Worm (Caenorhabditis elegans): ENCODE results near the gene C18H7.11.

The C18H7.11 gene

ce11 chrIV:596292-596952, at the start of gene C18H7.11, which contains the start of gene C18H7.7:
Gene C18H7.11 (plus strand): TSS chrIV:596902.
Gene C18H7.7 (minus strand): TSS chrIV:596392.
- no peak for TF ChIP-seq nhr-84 (tag; optimal IDR thresholded peaks at IDR 0.05)

DNA sequence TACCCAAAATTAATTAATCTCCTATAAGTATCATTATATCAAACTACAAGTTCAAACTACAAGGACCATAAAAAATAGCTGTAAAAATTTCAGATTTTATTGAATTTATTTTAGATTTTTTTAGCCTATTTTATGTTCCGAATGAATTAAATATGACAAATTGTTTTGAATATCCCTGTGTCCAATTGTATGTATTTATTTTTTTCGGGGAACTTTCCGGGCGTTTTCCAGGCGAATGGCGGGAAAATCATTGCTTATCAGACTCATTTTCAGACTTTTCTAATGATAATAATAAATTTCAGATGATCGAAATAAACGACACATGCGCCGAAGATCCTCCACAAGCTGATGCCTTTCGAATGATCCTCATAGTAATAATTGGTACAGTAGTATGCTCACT, 48.7 kb upstream of the C18H7.11 start, which contains the start of gene F56A11.4:
TSS of gene F56A11.4 (plus strand) at position 301 of the 400 bp plus-strand sequence.
- TF ChIP-seq unc-130 (tag; optimal IDR thresholded peaks at IDR 0.05) (no peak), ztf-4 (tag; optimal IDR thresholded peaks at IDR 0.05) (no peak), pag-3 (tag; optimal IDR thresholded peaks at IDR 0.05; ENCODE audit: borderline replicate concordance, insufficient read depth) (no peak), efl-3 (GFP tag; optimal IDR thresholded peaks at IDR 0.05) (no peak), ets-5 (GFP tag; IDR thresholded peaks at IDR 0.05) (no peak), nhr-84 (tag; optimal IDR thresholded peaks at IDR 0.05) (no peak), egl-13 (tag; optimal IDR thresholded peaks at IDR 0.05) (no peak), F16B12.6 (tag; optimal IDR thresholded peaks at IDR 0.05) (no peak), ama-1 (optimal IDR thresholded peaks at IDR 0.05) (no peak), lin-39 (tag; optimal IDR thresholded peaks at IDR 0.05) (no peak), nhr-77 (tag; optimal IDR thresholded peaks at IDR 0.05) (no peak)

DNA sequence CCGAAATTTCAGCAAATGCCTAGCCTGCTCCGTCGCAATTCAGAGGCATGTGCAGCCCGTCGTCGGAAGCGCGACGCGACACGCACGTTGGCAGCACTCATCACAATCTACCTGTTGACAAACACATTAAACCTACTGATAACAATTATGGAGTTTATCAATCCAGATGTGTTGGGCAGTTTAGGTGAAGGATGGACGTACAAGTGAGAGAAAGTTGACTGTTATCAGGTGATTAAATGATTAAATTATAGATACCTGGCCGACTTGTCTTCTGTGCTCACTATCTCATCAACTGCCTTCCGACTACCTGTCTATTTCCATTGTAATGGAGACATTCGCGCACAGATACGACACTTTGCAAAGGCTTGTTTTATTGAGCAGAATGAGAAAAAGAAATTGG, 44.8 kb upstream of the C18H7.11 start:
- TF ChIP-seq ama-1 (optimal IDR thresholded peaks at IDR 0.05) (no peak), elt-2 (tag; optimal IDR thresholded peaks at IDR 0.05) (peak; percentile 88)

DNA sequence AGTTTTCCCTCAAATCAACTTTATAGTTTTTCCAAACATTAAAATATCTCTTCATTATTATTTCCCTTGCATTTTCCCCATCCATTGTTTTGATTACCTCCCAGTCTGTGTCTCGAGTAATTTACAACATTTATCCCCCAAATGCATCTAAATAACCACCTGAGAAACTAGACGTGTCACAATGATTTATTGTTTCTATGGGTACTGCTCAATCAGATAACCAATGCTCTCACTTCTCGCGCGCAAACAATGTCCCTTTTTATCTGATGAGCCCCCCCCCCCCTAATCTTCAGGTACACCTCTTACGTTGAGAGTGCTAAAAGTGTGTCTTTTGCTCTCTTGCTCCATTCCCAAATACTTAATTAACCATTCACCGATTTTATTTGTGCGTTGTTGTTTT, 42.7 kb upstream of the C18H7.11 start:
- no peak for TF ChIP-seq fos-1 (tag; optimal IDR thresholded peaks at IDR 0.05)
- TF ChIP-seq dsc-1 (tag; optimal IDR thresholded peaks at IDR 0.05): no peak
- TF ChIP-seq elt-2 (tag; optimal IDR thresholded peaks at IDR 0.05): no peak
- no peak for TF ChIP-seq sptf-1 (tag; optimal IDR thresholded peaks at IDR 0.05)
- TF ChIP-seq pag-3 (tag; optimal IDR thresholded peaks at IDR 0.05; ENCODE audit: borderline replicate concordance, insufficient read depth): no peak

DNA sequence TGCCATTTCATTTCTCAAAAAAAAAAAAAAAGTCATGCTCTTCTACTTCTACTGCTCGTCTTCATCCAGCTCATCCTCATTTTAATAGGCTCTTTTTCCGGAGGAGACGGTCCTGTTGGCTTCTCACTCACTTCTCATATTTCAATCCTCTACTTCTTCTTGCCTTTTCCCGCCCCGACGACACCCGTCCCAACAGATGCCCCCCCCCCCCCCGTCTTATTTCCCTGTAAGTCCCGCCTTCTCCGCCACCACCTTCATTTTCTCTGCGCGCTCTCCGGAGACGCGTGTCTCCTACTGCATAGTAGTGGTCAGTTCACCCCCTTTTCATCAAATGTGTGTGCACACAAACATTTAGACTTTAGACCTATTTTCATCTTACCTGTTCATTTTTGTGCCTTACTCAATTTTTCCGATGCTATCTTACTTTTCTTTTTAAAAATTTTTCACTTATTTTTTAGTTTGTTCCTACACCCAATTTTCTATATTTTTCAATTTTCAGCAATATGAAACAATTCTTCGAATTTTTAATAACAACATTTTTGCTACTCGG, 37.9 kb upstream of the C18H7.11 start, which contains the start of gene efn-4:
TSS of gene efn-4 (plus strand) at position 500 of the 550 bp plus-strand sequence.
- TF ChIP-seq efl-3 (GFP tag; optimal IDR thresholded peaks at IDR 0.05): no peak
- no peak for TF ChIP-seq ztf-4 (tag; optimal IDR thresholded peaks at IDR 0.05)
- no peak for TF ChIP-seq unc-30 (tag; optimal IDR thresholded peaks at IDR 0.05)
- TF ChIP-seq aly-2 (tag; optimal IDR thresholded peaks at IDR 0.05): no peak
- TF ChIP-seq grh-1 (GFP tag; IDR thresholded peaks at IDR 0.05): no peak
- no peak for TF ChIP-seq unc-98 (GFP tag; IDR thresholded peaks at IDR 0.05)
- TF ChIP-seq lin-14 (GFP tag; optimal IDR thresholded peaks at IDR 0.05): no peak

DNA sequence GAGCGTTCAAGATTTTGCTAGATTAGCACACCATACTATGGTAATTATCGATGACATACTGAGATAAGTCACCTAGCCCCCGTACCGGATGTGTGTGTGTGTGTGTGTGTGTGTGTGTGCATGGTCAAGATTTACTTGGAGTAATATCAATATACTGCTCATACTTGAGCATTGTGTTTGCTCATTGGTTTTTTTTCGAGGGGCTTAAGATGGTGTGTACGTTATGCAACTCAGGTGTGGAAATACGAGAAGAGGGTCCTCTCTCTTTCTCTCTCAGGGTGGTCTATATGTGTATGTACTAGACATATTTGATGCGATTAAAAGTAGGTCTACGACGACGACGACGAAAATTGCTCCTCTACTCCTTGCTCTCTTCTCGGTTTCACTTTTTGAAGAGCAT, 36.4 kb upstream of the C18H7.11 start:
- TF ChIP-seq nhr-85 (tag) (peak; percentile 7), unc-130 (tag; optimal IDR thresholded peaks at IDR 0.05) (no peak), fkh-4 (tag; optimal IDR thresholded peaks at IDR 0.05; ENCODE audit: borderline replicate concordance) (no peak)

ce11 chrIV:560780-561179, 35.9 kb upstream of the C18H7.11 start:
- TF ChIP-seq sptf-1 (tag; optimal IDR thresholded peaks at IDR 0.05): no peak

- no peak for TF ChIP-seq aly-2 (tag; optimal IDR thresholded peaks at IDR 0.05)
- TF ChIP-seq ztf-4 (tag; optimal IDR thresholded peaks at IDR 0.05): no peak
- TF ChIP-seq rnt-1 (tag; optimal IDR thresholded peaks at IDR 0.05): no peak
- TF ChIP-seq lin-14 (GFP tag; optimal IDR thresholded peaks at IDR 0.05): peak; percentile 60
- no peak for TF ChIP-seq unc-30 (tag; optimal IDR thresholded peaks at IDR 0.05)
- TF ChIP-seq unc-130 (tag; optimal IDR thresholded peaks at IDR 0.05): no peak
- no peak for TF ChIP-seq snpc-4 (tag; optimal IDR thresholded peaks at IDR 0.05)
- TF ChIP-seq dpl-1 (GFP tag; optimal IDR thresholded peaks at IDR 0.05): no peak
- TF ChIP-seq hlh-17 (GFP tag; optimal IDR thresholded peaks at IDR 0.05; ENCODE audit: borderline replicate concordance): no peak
- TF ChIP-seq fos-1 (tag; optimal IDR thresholded peaks at IDR 0.05): no peak
- TF ChIP-seq jun-1 (tag; optimal IDR thresholded peaks at IDR 0.05): no peak
- no peak for TF ChIP-seq pax-3 (tag; optimal IDR thresholded peaks at IDR 0.05)
- no peak for TF ChIP-seq nhr-47 (tag; optimal IDR thresholded peaks at IDR 0.05)
- TF ChIP-seq ceh-82 (tag; optimal IDR thresholded peaks at IDR 0.05): peak in 1 of 3 experiments; percentile 16
- TF ChIP-seq fkh-10 (GFP tag; optimal IDR thresholded peaks at IDR 0.05): peak; percentile 24
- no peak for TF ChIP-seq skn-1 (tag; optimal IDR thresholded peaks at IDR 0.05)
- no peak for TF ChIP-seq egl-27 (tag; optimal IDR thresholded peaks at IDR 0.05)
Measured at ce11 chrIV:563417-563816, 33.3 kb upstream of the C18H7.11 start.
